Fruit fly (Drosophila melanogaster): ENCODE measurements around the gene GATAe.

DNA sequence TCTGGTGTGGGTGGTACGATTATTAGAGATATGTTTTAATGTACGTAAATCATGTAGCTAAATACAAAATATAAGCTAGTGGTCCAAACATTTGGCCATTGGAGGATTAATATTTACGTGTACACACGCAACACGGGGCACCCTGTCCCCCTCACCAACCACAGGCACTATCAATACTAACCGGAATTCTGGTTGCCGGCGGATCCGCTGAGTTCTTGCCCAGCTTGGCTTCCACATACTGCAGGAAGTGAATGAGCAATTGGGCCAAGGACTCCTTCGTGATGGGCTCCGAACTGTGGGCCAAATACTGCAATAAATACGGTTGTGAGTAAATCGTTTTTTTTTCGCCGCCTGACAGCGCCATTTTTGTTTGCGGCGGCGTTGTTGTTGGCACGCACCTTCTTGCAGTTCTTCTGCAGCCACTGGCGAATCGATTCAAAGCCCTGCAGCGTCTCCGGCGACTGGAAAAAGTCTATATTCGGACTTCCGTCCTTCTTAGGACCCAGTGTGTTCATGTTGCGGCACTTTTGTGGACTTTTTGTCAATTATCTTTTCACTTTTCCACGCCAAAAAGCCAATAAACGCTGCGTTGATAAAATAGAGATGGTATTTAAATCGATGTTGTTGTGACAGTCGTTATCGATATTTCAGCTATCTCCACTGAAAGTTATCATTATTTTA, 36.5 kb upstream of the GATAe start, which contains the start of gene mor:
- no peak for TF ChIP-seq CG17806 (tag; optimal IDR thresholded peaks at IDR 0.05)
- TF ChIP-seq rn (GFP tag; IDR thresholded peaks at IDR 0.05): no peak
- no peak for TF ChIP-seq Ets98B (GFP tag; IDR thresholded peaks at IDR 0.05)
- TF ChIP-seq CG32121 (GFP tag; IDR thresholded peaks at IDR 0.05): no peak
